Fruit fly (Drosophila melanogaster): ENCODE measurements around the gene tgo.

tgo gene

dm6 chr3R:9033619-9034401 is 14.0 kb upstream of the tgo start (continued):
- TF ChIP-seq gem (tag; optimal IDR thresholded peaks at IDR 0.05) (peak; percentile 92), sqz (GFP tag; optimal IDR thresholded peaks at IDR 0.05) (peak; percentile 97), CG6272 (GFP tag; IDR thresholded peaks at IDR 0.05) (no peak), CG1233 (GFP tag; optimal IDR thresholded peaks at IDR 0.05) (peak; percentile 88), CG1602 (GFP tag; optimal IDR thresholded peaks at IDR 0.05) (peak; percentile 63), MESR4 (GFP tag; optimal IDR thresholded peaks at IDR 0.05) (peak; percentile 7), Rx (GFP tag; IDR thresholded peaks at IDR 0.05) (no peak), lov (optimal IDR thresholded peaks at IDR 0.05) (no peak), lov (GFP tag; IDR thresholded peaks at IDR 0.05) (no peak), Doc3 (GFP tag; IDR thresholded peaks at IDR 0.05; ENCODE audit: partially characterized antibody) (no peak), Dip3 (GFP tag; optimal IDR thresholded peaks at IDR 0.05) (peak; percentile 20), Xrp1 (GFP tag; IDR thresholded peaks at IDR 0.05) (peak; percentile 76), Antp (GFP tag; optimal IDR thresholded peaks at IDR 0.05) (no peak), exex (tag; optimal IDR thresholded peaks at IDR 0.05) (peak; percentile 63), crc (GFP tag; optimal IDR thresholded peaks at IDR 0.05) (no peak), twi (tag; optimal IDR thresholded peaks at IDR 0.05) (peak; percentile 77), CG34376 (GFP tag; optimal IDR thresholded peaks at IDR 0.05) (peak; percentile 84), CG9932 (GFP tag; IDR thresholded peaks at IDR 0.05) (peak; percentile 57; the same call in 1 of the 2 replicates), kni (GFP tag; optimal IDR thresholded peaks at IDR 0.05) (peak; percentile 64), CG7372 (GFP tag; IDR thresholded peaks at IDR 0.05) (0 out of 2 replicates have a peak, but pooled peaks have one; percentile 47), Side (GFP tag; optimal IDR thresholded peaks at IDR 0.05) (peak; percentile 45), CG3995 (GFP tag; optimal IDR thresholded peaks at IDR 0.05) (peak; percentile 22), CG6175 (GFP tag; IDR thresholded peaks at IDR 0.05) (no peak), CG11398 (GFP tag; optimal IDR thresholded peaks at IDR 0.05) (no peak), HHEX (GFP tag; optimal IDR thresholded peaks at IDR 0.05) (peak; percentile 77), CG4730 (GFP tag; IDR thresholded peaks at IDR 0.05) (no peak), Neu2 (GFP tag; optimal IDR thresholded peaks at IDR 0.05; ENCODE audit: borderline replicate concordance) (no peak), Hr78 (GFP tag; optimal IDR thresholded peaks at IDR 0.05) (peak in 1 of 2 experiments; percentile 74), CG10959 (GFP tag; IDR thresholded peaks at IDR 0.05) (no peak), ATbp (GFP tag; optimal IDR thresholded peaks at IDR 0.05) (peak; percentile 59), CG15479 (GFP tag; optimal IDR thresholded peaks at IDR 0.05) (peak; percentile 81), CG18262 (tag; optimal IDR thresholded peaks at IDR 0.05) (peak; percentile 94), Nf-YB (GFP tag; optimal IDR thresholded peaks at IDR 0.05) (peak; percentile 79), CG6813 (GFP tag; optimal IDR thresholded peaks at IDR 0.05) (peak; percentile 61), sens (GFP tag) (peak; percentile 96), CG10543 (GFP tag; optimal IDR thresholded peaks at IDR 0.05) (peak; percentile 91), CG4404 (GFP tag; IDR thresholded peaks at IDR 0.05) (no peak; the same call in 1 of the 2 replicates), ap (GFP tag; IDR thresholded peaks at IDR 0.05) (no peak), az2 (GFP tag; optimal IDR thresholded peaks at IDR 0.05) (peak; percentile 75), Sox100B (GFP tag; optimal IDR thresholded peaks at IDR 0.05) (peak; percentile 93), Dfd (GFP tag; optimal IDR thresholded peaks at IDR 0.05) (no peak), oc (tag; optimal IDR thresholded peaks at IDR 0.05) (peak; percentile 58), CG14014 (GFP tag; IDR thresholded peaks at IDR 0.05) (peak; percentile 51; the same call in 1 of the 2 replicates), CG11504 (tag; optimal IDR thresholded peaks at IDR 0.05) (peak; percentile 88), CG5180 (GFP tag; optimal IDR thresholded peaks at IDR 0.05) (peak; percentile 77), slou (GFP tag; optimal IDR thresholded peaks at IDR 0.05) (peak; percentile 31), Adf1 (GFP tag; IDR thresholded peaks at IDR 0.05) (peak; percentile 76), ind (GFP tag; optimal IDR thresholded peaks at IDR 0.05) (peak; percentile 57), grn (GFP tag; optimal IDR thresholded peaks at IDR 0.05) (peak; percentile 14)

Data from whole organism, embryonic.